Worm (Caenorhabditis elegans) whole organism, midembryonic: ENCODE measurements around the gene Y47G7B.2.
"Not testable (repeated sequence)": the region's sequence is repeated elsewhere in the genome, so short reads cannot be mapped to it uniquely, and the experiment has no call there.

ENCODE experiments used
- T22C8.4 ChIP-seq: fragments of 200-800 bp; sonication (Bioruptor generic); IDR thresholded peaks from 2 replicates; pipeline ENCODE4 v1.3.6; 2022; ENCODE audit warnings: missing genetic modification characterization, missing compliant biosample characterization
- flt-1 ChIP-seq: fragments of 200-800 bp; sonication (Bioruptor generic); IDR thresholded peaks from 2 replicates; pipeline ENCODE4 v1.3.6; 2022; ENCODE audit warnings: missing genetic modification characterization, missing compliant biosample characterization
- med-1 ChIP-seq: sonication (generic microtip); optimal IDR thresholded peaks from 2 replicates; lab custom pipeline; 2017; ENCODE audit warnings: missing genetic modification characterization, mild to moderate bottlenecking, missing compliant biosample characterization, antibody characterized with exemption, missing genetic modification reagents; ENCODE audit not compliant: insufficient read depth
- ref-1 ChIP-seq: fragments of 200-800 bp; sonication (Bioruptor generic); conservative IDR thresholded peaks from 2 replicates; pipeline ENCODE4 v1.3.6; 2022; ENCODE audit warnings: missing genetic modification reagents, missing genetic modification characterization, missing compliant biosample characterization

ce11 chrII:2688616-2689015 lies 19.2 kb downstream of the Y47G7B.2 start, which contains the start of gene nspf-2:
- TF ChIP-seq flt-1 (GFP tag; lab: Robert Waterston, UW); ref-1; med-1 (GFP tag; lab: Kevin White, UChicago); T22C8.4 (GFP tag; lab: Robert Waterston, UW): not testable (repeated sequence)
